Worm (Caenorhabditis elegans) whole organism, L4/young adult: ENCODE data around the gene Y43F8C.13.

Experiments used
- W03F9.2 ChIP-seq: fragments of 150-350 bp; optimal IDR thresholded peaks from 2 replicates; lab custom pipeline; 2014; ENCODE audit warnings: missing biosample characterization, missing genetic modification characterization
- dao-5 ChIP-seq: sonication (generic microtip); optimal IDR thresholded peaks from 2 replicates; lab custom pipeline; 2016; ENCODE audit warnings: missing genotype, missing genetic modification characterization, moderate library complexity, missing compliant biosample characterization
- him-1 ChIP-seq: sonication (generic microtip); optimal IDR thresholded peaks from 2 replicates; lab custom pipeline; 2016; ENCODE audit warnings: missing genotype, missing genetic modification reagents, missing genetic modification characterization, missing compliant biosample characterization

DNA sequence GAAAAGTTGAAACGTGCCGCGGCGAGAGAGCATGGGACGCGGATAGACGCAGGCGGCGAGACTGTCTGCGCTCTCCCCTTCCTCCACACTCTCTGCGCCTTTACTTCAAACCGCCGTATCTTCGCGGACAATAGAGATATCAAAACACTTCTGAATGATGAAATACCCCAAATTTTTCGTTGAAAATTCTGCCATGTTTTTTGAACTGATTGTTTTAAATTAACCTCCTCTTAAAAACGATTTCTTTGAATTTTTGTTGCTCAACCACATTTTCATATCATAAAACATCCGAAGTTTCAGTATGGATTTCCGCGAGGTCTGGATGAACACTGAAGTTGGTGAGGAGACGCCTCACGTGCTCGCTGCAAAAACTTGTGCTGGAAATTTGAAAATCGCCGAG lies 27.2 kb downstream of the Y43F8C.13 start, which contains the start of gene Y43F8C.11:
- no peak for TF ChIP-seq him-1 (tag; lab: Kevin White, UChicago)
- no peak for TF ChIP-seq dao-5 (tag; lab: Kevin White, UChicago)
- TF ChIP-seq W03F9.2 (tag; lab: Kevin White, UChicago) = no peak
